Worm (Caenorhabditis elegans) whole organism, L3 larva: ENCODE measurements around the gene C39F7.1.

Source experiments
- daf-12 ChIP-seq: fragments of 150-350 bp; optimal IDR thresholded peaks from 2 replicates; lab custom pipeline; 2014; ENCODE audit warnings: missing biosample characterization, missing genetic modification reagents, missing genetic modification characterization
- lin-39 ChIP-seq: fragments of 150-350 bp; optimal IDR thresholded peaks from 2 replicates; lab custom pipeline; 2018; ENCODE audit warnings: missing biosample characterization, missing genetic modification reagents, missing genetic modification characterization
- nhr-76 ChIP-seq: fragments of 150-350 bp; sonication (generic microtip); optimal IDR thresholded peaks from 5 replicates; lab custom pipeline; 2014; ENCODE audit warnings: missing biosample characterization, missing genetic modification characterization
- unc-62 ChIP-seq: fragments of 150-350 bp; sonication (generic microtip); optimal IDR thresholded peaks from 4 replicates; lab custom pipeline; 2014; ENCODE audit warnings: missing biosample characterization, missing genetic modification reagents, missing genetic modification characterization

ce11 chrV:1299232-1299631 is 39.1 kb downstream of the C39F7.1 start, which contains the start of gene egl-2:
- no peak for TF ChIP-seq nhr-76 (tag; lab: Kevin White, UChicago)
- no peak for TF ChIP-seq unc-62
- no peak for TF ChIP-seq lin-39 (tag; lab: Kevin White, UChicago)
- TF ChIP-seq daf-12 (tag; lab: Kevin White, UChicago) = no peak
